Worm (Caenorhabditis elegans) whole organism, L4 larva: ENCODE data around the gene F17A9.4.

Source experiments
- lin-13 ChIP-seq: fragments of 150-350 bp; optimal IDR thresholded peaks from 2 replicates; lab custom pipeline; 2014; ENCODE audit warnings: missing biosample characterization, missing genetic modification reagents, missing genetic modification characterization
- nhr-10 ChIP-seq: fragments of 150-350 bp; optimal IDR thresholded peaks from 2 replicates; lab custom pipeline; 2014; ENCODE audit warnings: missing biosample characterization, missing genetic modification characterization
- pha-4 ChIP-seq, 2 experiments: fragments of 150-350 bp in 1 of 2; fragments of 200-800 bp in 1 of 2; sonication (Bioruptor generic) in 1 of 2; IDR thresholded peaks in 1 of 2; optimal IDR thresholded peaks in 1 of 2; 2 replicates each; pipeline versions ENCODE4 v1.3.6 to Lab custom; 2014 to 2022; ENCODE audit warnings: missing genetic modification characterization in 2 of 2, missing genetic modification reagents in 2 of 2, missing biosample characterization in 1 of 2, missing compliant biosample characterization in 1 of 2
- snpc-4 ChIP-seq: fragments of 150-350 bp; optimal IDR thresholded peaks from 2 replicates; lab custom pipeline; 2014; ENCODE audit warnings: missing biosample characterization, missing genetic modification characterization
- unc-62 ChIP-seq, 3 experiments: fragments of 150-350 bp in 1 of 3; sonication (generic microtip); optimal IDR thresholded peaks in 2 of 3; peaks in 1 of 3; 1 replicate in 1 of 3; 2 replicates in 2 of 3; lab custom pipeline; 2014 to 2017; ENCODE audit warnings: missing biosample characterization in 3 of 3, missing genetic modification characterization in 3 of 3, missing genetic modification reagents in 3 of 3, missing genotype in 1 of 3

ce11 chrV:6105374-6105773, 5.1 kb downstream of the F17A9.4 start, which contains the start of gene atf-8:
- TF ChIP-seq lin-13 (GFP tag; lab: Kevin White, UChicago) (no peak), snpc-4 (tag; lab: Kevin White, UChicago) (no peak), pha-4 (GFP tag; IDR thresholded peaks at IDR 0.05; lab: Robert Waterston, UW) (no peak), pha-4 (tag; optimal IDR thresholded peaks at IDR 0.05; lab: Kevin White, UChicago) (no peak), nhr-10 (tag; lab: Kevin White, UChicago) (no peak), unc-62 (GFP tag; optimal IDR thresholded peaks at IDR 0.05 in 1 of 2; lab: Kevin White, UChicago) (no peak), unc-62 (tag; optimal IDR thresholded peaks at IDR 0.05; lab: Kevin White, UChicago) (no peak)
